Fruit fly (Drosophila melanogaster) whole organism, embryonic: ENCODE measurements around the gene GstZ1.

Experiments
- Bgb ChIP-seq: fragments of 200-800 bp; sonication (Bioruptor generic); IDR thresholded peaks from 2 replicates; pipeline ENCODE4 v1.3.6; 2022; ENCODE audit warnings: missing biosample characterization, missing genetic modification characterization; ENCODE audit not compliant: partially characterized antibody
- CG11695 ChIP-seq: fragments of 200-800 bp; sonication (Bioruptor generic); IDR thresholded peaks from 3 replicates; pipeline ENCODE4 v1.3.6; 2022; ENCODE audit warnings: missing biosample characterization, missing genetic modification characterization
- CG12104 ChIP-seq: fragments of 200-800 bp; sonication (Bioruptor generic); optimal IDR thresholded peaks from 3 replicates; lab custom pipeline; 2016; ENCODE audit warnings: missing biosample characterization, missing genetic modification characterization
- CG12659 ChIP-seq: fragments of 200-800 bp; sonication (Bioruptor generic); optimal IDR thresholded peaks from 3 replicates; lab custom pipeline; 2017; ENCODE audit warnings: mild to moderate bottlenecking, missing biosample characterization, missing genetic modification reagents, missing genetic modification characterization
- CG1529 ChIP-seq: fragments of 200-800 bp; sonication (Bioruptor generic); optimal IDR thresholded peaks from 3 replicates; lab custom pipeline; 2018; ENCODE audit warnings: missing biosample characterization, missing genetic modification characterization
- CG1603 ChIP-seq: fragments of 200-800 bp; sonication (Bioruptor generic); optimal IDR thresholded peaks from 2 replicates; lab custom pipeline; 2019; ENCODE audit warnings: missing biosample characterization, mild to moderate bottlenecking, missing genetic modification characterization, moderate library complexity
- CG17328 ChIP-seq: fragments of 200-800 bp; sonication (Bioruptor generic); IDR thresholded peaks from 2 replicates; pipeline ENCODE4 v1.3.6; 2022; ENCODE audit warnings: missing biosample characterization, missing genetic modification characterization
- CG17385 ChIP-seq: fragments of 200-800 bp; sonication (Bioruptor generic); optimal IDR thresholded peaks from 3 replicates; lab custom pipeline; 2018; ENCODE audit warnings: missing biosample characterization, mild to moderate bottlenecking, missing genetic modification characterization
- CG31441 ChIP-seq: fragments of 200-800 bp; sonication (Bioruptor generic); IDR thresholded peaks from 2 replicates; pipeline ENCODE4 v1.3.6; 2022; ENCODE audit warnings: missing biosample characterization, missing genetic modification characterization
- CG32767 ChIP-seq: fragments of 200-800 bp; sonication (Bioruptor generic); IDR thresholded peaks from 2 replicates; pipeline ENCODE4 v1.3.6; 2022; ENCODE audit warnings: missing biosample characterization, missing genetic modification characterization
- CG4328 ChIP-seq: fragments of 200-800 bp; sonication (Bioruptor generic); optimal IDR thresholded peaks from 3 replicates; lab custom pipeline; 2017; ENCODE audit warnings: missing biosample characterization, missing genetic modification reagents, missing genetic modification characterization
- CG4707 ChIP-seq: fragments of 200-800 bp; sonication (Bioruptor generic); optimal IDR thresholded peaks from 2 replicates; lab custom pipeline; 2018; ENCODE audit warnings: missing biosample characterization, mild to moderate bottlenecking, missing genetic modification characterization, moderate library complexity
- CG5953 ChIP-seq: fragments of 200-800 bp; sonication (Bioruptor generic); IDR thresholded peaks from 2 replicates; pipeline ENCODE4 v1.3.6; 2022; ENCODE audit warnings: missing biosample characterization, missing genetic modification characterization
- CG8359 ChIP-seq: fragments of 200-800 bp; sonication (Bioruptor generic); optimal IDR thresholded peaks from 2 replicates; lab custom pipeline; 2017; ENCODE audit warnings: missing biosample characterization, mild to moderate bottlenecking, missing genetic modification characterization, borderline replicate concordance
- CrebB ChIP-seq: fragments of 200-800 bp; sonication (Bioruptor generic); optimal IDR thresholded peaks from 3 replicates; lab custom pipeline; 2018; ENCODE audit warnings: missing biosample characterization, mild to moderate bottlenecking, missing genetic modification characterization
- D19A ChIP-seq: fragments of 200-800 bp; optimal IDR thresholded peaks from 3 replicates; lab custom pipeline; 2019; ENCODE audit warnings: missing biosample characterization, mild to moderate bottlenecking, missing genetic modification characterization, moderate library complexity
- Deaf1 ChIP-seq: fragments of 200-800 bp; optimal IDR thresholded peaks from 3 replicates; lab custom pipeline; 2019; ENCODE audit warnings: missing biosample characterization, mild to moderate bottlenecking, missing genetic modification characterization, moderate library complexity
- Dip2 ChIP-seq: fragments of 200-800 bp; sonication (Bioruptor generic); IDR thresholded peaks from 2 replicates; pipeline ENCODE4 v1.3.6; 2022; ENCODE audit warnings: missing biosample characterization, missing genetic modification characterization
- Fer1 ChIP-seq: fragments of 200-800 bp; sonication (Bioruptor generic); optimal IDR thresholded peaks from 2 replicates; lab custom pipeline; 2017; ENCODE audit warnings: missing biosample characterization, mild to moderate bottlenecking, missing genetic modification characterization
- Hmx ChIP-seq: fragments of 200-800 bp; sonication (Bioruptor generic); optimal IDR thresholded peaks from 2 replicates; lab custom pipeline; 2016; ENCODE audit warnings: missing biosample characterization, missing genetic modification characterization
- Hr3 ChIP-seq: fragments of 200-800 bp; sonication (Bioruptor generic); optimal IDR thresholded peaks from 3 replicates; lab custom pipeline; 2016; ENCODE audit warnings: missing biosample characterization, missing genetic modification characterization
- Lpt ChIP-seq: fragments of >200 bp; optimal IDR thresholded peaks from 2 replicates; lab custom pipeline; 2018; ENCODE audit warnings: missing biosample characterization, missing genetic modification characterization
- NFAT ChIP-seq: fragments of 200-800 bp; sonication (Bioruptor generic); IDR thresholded peaks from 2 replicates; pipeline ENCODE4 v1.3.6; 2022; ENCODE audit warnings: missing biosample characterization, missing genetic modification characterization
- Oli ChIP-seq: fragments of 200-800 bp; sonication (Bioruptor generic); optimal IDR thresholded peaks from 2 replicates; lab custom pipeline; 2018; ENCODE audit warnings: missing biosample characterization, mild to moderate bottlenecking, missing genetic modification characterization, moderate library complexity
- Optix ChIP-seq: fragments of 200-800 bp; sonication (Bioruptor generic); IDR thresholded peaks from 3 replicates; pipeline ENCODE4 v1.3.6; 2022; ENCODE audit warnings: missing biosample characterization, missing genetic modification characterization
- Six4 ChIP-seq: fragments of 200-800 bp; sonication (Bioruptor generic); optimal IDR thresholded peaks from 2 replicates; lab custom pipeline; 2016; ENCODE audit warnings: missing biosample characterization, missing genetic modification characterization
- Xrp1 ChIP-seq: fragments of 200-800 bp; sonication (Bioruptor generic); IDR thresholded peaks from 2 replicates; pipeline ENCODE4 v1.3.6; 2022; ENCODE audit warnings: missing biosample characterization, missing genetic modification characterization
- abd-A ChIP-seq: fragments of 200-800 bp; sonication (Bioruptor generic); optimal IDR thresholded peaks from 3 replicates; lab custom pipeline; 2019; ENCODE audit warnings: missing biosample characterization, mild to moderate bottlenecking, missing genetic modification characterization, moderate library complexity
- ac ChIP-seq: fragments of 200-800 bp; sonication (Bioruptor generic); optimal IDR thresholded peaks from 3 replicates; lab custom pipeline; 2017; ENCODE audit warnings: missing biosample characterization, mild to moderate bottlenecking, missing genetic modification characterization
- al ChIP-seq: fragments of 200-800 bp; sonication (Bioruptor generic); IDR thresholded peaks from 2 replicates; pipeline ENCODE4 v1.3.6; 2022; ENCODE audit warnings: missing biosample characterization, missing genetic modification characterization
- aop ChIP-seq: fragments of 200-800 bp; sonication (Bioruptor generic); IDR thresholded peaks from 2 replicates; pipeline ENCODE4 v1.3.6; 2022; ENCODE audit warnings: missing biosample characterization, missing genetic modification characterization
- ap ChIP-seq: fragments of 200-800 bp; sonication (Bioruptor generic); IDR thresholded peaks from 2 replicates; pipeline ENCODE4 v1.3.6; 2022; ENCODE audit warnings: missing biosample characterization, missing genetic modification characterization
- bsh ChIP-seq, 2 experiments: fragments of 200-800 bp; sonication (Bioruptor generic); optimal IDR thresholded peaks; 2 replicates each; lab custom pipeline; 2017 to 2018; ENCODE audit warnings: mild to moderate bottlenecking in 2 of 2, missing biosample characterization in 2 of 2, missing genetic modification characterization in 2 of 2, moderate library complexity in 1 of 2
- btn ChIP-seq: fragments of 200-800 bp; sonication (Bioruptor generic); optimal IDR thresholded peaks from 2 replicates; lab custom pipeline; 2016; ENCODE audit warnings: missing biosample characterization, missing genetic modification characterization
- cas ChIP-seq: fragments of 200-800 bp; sonication (Bioruptor generic); IDR thresholded peaks from 2 replicates; pipeline ENCODE4 v1.3.6; 2022; ENCODE audit warnings: missing biosample characterization, missing genetic modification characterization
- chinmo ChIP-seq: fragments of 200-800 bp; sonication (Bioruptor generic); IDR thresholded peaks from 4 replicates; pipeline ENCODE4 v1.3.6; 2022; ENCODE audit warnings: missing biosample characterization, missing genetic modification characterization; ENCODE audit not compliant: partially characterized antibody
- cwo ChIP-seq: fragments of 200-800 bp; sonication (Bioruptor generic); optimal IDR thresholded peaks from 3 replicates; lab custom pipeline; 2017; ENCODE audit warnings: missing biosample characterization, missing genetic modification characterization, mild to moderate bottlenecking, moderate library complexity, missing genetic modification reagents
- disco-r ChIP-seq: fragments of 200-800 bp; sonication (Bioruptor generic); optimal IDR thresholded peaks from 2 replicates; lab custom pipeline; 2016; ENCODE audit warnings: missing biosample characterization, missing genetic modification characterization
- ftz-f1 ChIP-seq: fragments of 200-800 bp; sonication (Bioruptor generic); optimal IDR thresholded peaks from 2 replicates; lab custom pipeline; 2016; ENCODE audit warnings: missing biosample characterization, missing genetic modification characterization
- grau ChIP-seq: fragments of 200-800 bp; optimal IDR thresholded peaks from 3 replicates; lab custom pipeline; 2019; ENCODE audit warnings: missing biosample characterization, mild to moderate bottlenecking, missing genetic modification characterization, moderate library complexity
- h ChIP-seq: fragments of >200 bp; optimal IDR thresholded peaks from 2 replicates; lab custom pipeline; 2017
- hth ChIP-seq: fragments of >200 bp; optimal IDR thresholded peaks from 2 replicates; lab custom pipeline; 2017; ENCODE audit warnings: inconsistent platforms
- kah ChIP-seq: fragments of 200-800 bp; sonication (Bioruptor generic); optimal IDR thresholded peaks from 2 replicates; lab custom pipeline; 2018; ENCODE audit warnings: missing biosample characterization, mild to moderate bottlenecking, missing genetic modification characterization
- kni ChIP-seq: fragments of 200-800 bp; sonication (Bioruptor generic); optimal IDR thresholded peaks from 3 replicates; lab custom pipeline; 2017; ENCODE audit warnings: mild to moderate bottlenecking, missing biosample characterization, missing genetic modification reagents, missing genetic modification characterization
- mld ChIP-seq: fragments of 200-800 bp; sonication (Bioruptor generic); IDR thresholded peaks from 3 replicates; pipeline ENCODE4 v1.3.6; 2022; ENCODE audit warnings: missing biosample characterization, missing genetic modification characterization; ENCODE audit not compliant: partially characterized antibody
- odd ChIP-seq: fragments of 200-800 bp; sonication (Bioruptor generic); optimal IDR thresholded peaks from 2 replicates; lab custom pipeline; 2017; ENCODE audit warnings: missing biosample characterization, mild to moderate bottlenecking, missing genetic modification characterization
- pho ChIP-seq: fragments of 200-800 bp; sonication (Bioruptor generic); optimal IDR thresholded peaks from 2 replicates; lab custom pipeline; 2016; ENCODE audit warnings: missing biosample characterization, missing genetic modification characterization
- rib ChIP-seq: fragments of 200-800 bp; sonication (Bioruptor generic); IDR thresholded peaks from 2 replicates; pipeline ENCODE4 v1.3.6; 2022; ENCODE audit warnings: missing biosample characterization, missing genetic modification characterization
- slbo ChIP-seq: fragments of 200-800 bp; sonication (Bioruptor generic); IDR thresholded peaks from 2 replicates; pipeline ENCODE4 v1.3.6; 2022; ENCODE audit warnings: missing biosample characterization, missing genetic modification characterization
- tna ChIP-seq: fragments of 200-800 bp; sonication (Bioruptor generic); IDR thresholded peaks from 2 replicates; pipeline ENCODE4 v1.3.6; 2022; ENCODE audit warnings: missing biosample characterization, missing genetic modification characterization; ENCODE audit not compliant: partially characterized antibody
- zf30C ChIP-seq: fragments of 200-800 bp; sonication (Bioruptor generic); optimal IDR thresholded peaks from 3 replicates; lab custom pipeline; 2018; ENCODE audit warnings: missing biosample characterization, mild to moderate bottlenecking, missing genetic modification characterization

Gene GstZ1

dm6 chr3R:9502416-9502763 lies 46.0 kb upstream of the GstZ1 start, which contains the start of gene RhoL (continued):
- TF ChIP-seq grau (tag; lab: Kevin White, UChicago) (peak; percentile 15), D19A (tag; lab: Kevin White, UChicago) (peak; percentile 20), odd (GFP tag; lab: Kevin White, UChicago) (no peak), disco-r (GFP tag; lab: Kevin White, UChicago) (no peak), Fer1 (GFP tag; lab: Kevin White, UChicago) (peak; percentile 51), h (lab: Kevin White, UChicago) (no peak), CG1529 (GFP tag; lab: Kevin White, UChicago) (no peak), CG4328 (GFP tag; lab: Kevin White, UChicago) (no peak), Hmx (no peak), pho (GFP tag; lab: Kevin White, UChicago) (no peak), Optix (no peak), CG11695 (peak; percentile 48; the same call in 1 of the 3 replicates), Deaf1 (tag; lab: Kevin White, UChicago) (peak; percentile 95), Lpt (GFP tag; lab: Kevin White, UChicago) (no peak), Bgb (GFP tag; lab: Robert Waterston, UW) (peak; percentile 59; the same call in 1 of the 2 replicates), tna (GFP tag; lab: Robert Waterston, UW) (peak; percentile 48; the same call in 1 of the 2 replicates), mld (no peak), CG4707 (GFP tag; lab: Kevin White, UChicago) (peak; percentile 36), Xrp1 (GFP tag; lab: Robert Waterston, UW) (no peak), CG8359 (GFP tag; lab: Kevin White, UChicago) (peak; percentile 11), cas (no peak), CrebB (tag; lab: Kevin White, UChicago) (peak; percentile 64), NFAT (GFP tag; lab: Robert Waterston, UW) (0 out of 2 replicates have a peak, but pooled peaks have one; percentile 21), CG12659 (GFP tag; lab: Kevin White, UChicago) (peak; percentile 17), CG1603 (tag; lab: Kevin White, UChicago) (no peak), Hr3 (GFP tag; lab: Kevin White, UChicago) (no peak), hth (no peak), cwo (GFP tag; lab: Kevin White, UChicago) (peak; percentile 7), bsh (GFP tag; optimal IDR thresholded peaks at IDR 0.05; lab: Kevin White, UChicago) (no peak), Six4 (GFP tag; lab: Kevin White, UChicago) (no peak), CG32767 (no peak), ap (no peak), kni (GFP tag; lab: Kevin White, UChicago) (peak; percentile 29), aop (no peak), al (GFP tag; lab: Robert Waterston, UW) (no peak), slbo (0 out of 2 replicates have a peak, but pooled peaks have one; percentile 10), Oli (no peak), CG17328 (GFP tag; lab: Robert Waterston, UW) (no peak), zf30C (GFP tag; lab: Kevin White, UChicago) (no peak), rib (GFP tag; lab: Robert Waterston, UW) (peak; percentile 38; the same call in 1 of the 2 replicates), chinmo (GFP tag; lab: Robert Waterston, UW) (peak; percentile 84; the same call in 2 of the 4 replicates), CG31441 (no peak), CG12104 (GFP tag; lab: Kevin White, UChicago) (no peak), CG5953 (GFP tag; lab: Robert Waterston, UW) (0 out of 2 replicates have a peak, but pooled peaks have one; percentile 8), ftz-f1 (peak; percentile 74), btn (GFP tag; lab: Kevin White, UChicago) (no peak), kah (peak; percentile 41), abd-A (tag; lab: Kevin White, UChicago) (no peak), Dip2 (no peak), ac (GFP tag; lab: Kevin White, UChicago) (no peak), CG17385 (peak; percentile 43)
